Worm (Caenorhabditis elegans): ENCODE measurements around the gene lido-13.

DNA sequence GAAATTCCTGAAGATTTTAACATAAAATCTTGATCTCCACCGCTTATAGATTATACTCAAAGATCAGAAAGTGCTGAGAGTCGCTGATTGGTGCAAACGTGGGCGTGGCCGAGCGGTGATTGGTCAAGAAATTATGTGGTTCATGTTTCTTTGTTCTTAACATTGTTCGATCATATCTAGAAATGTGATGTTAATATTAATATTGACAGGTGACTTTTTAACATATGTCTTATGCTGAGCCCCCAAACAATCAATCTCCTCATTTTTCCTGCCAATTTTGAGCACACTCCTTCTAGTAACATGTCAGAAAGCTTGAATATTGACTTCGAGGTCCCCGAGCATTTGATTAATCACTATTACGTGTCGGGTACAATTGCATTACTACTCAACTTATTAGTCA is 10.1 kb downstream of the lido-13 start, which contains the start of gene sri-29:
- TF ChIP-seq ztf-23 (GFP tag; IDR thresholded peaks at IDR 0.05) (no peak), cog-1 (tag; optimal IDR thresholded peaks at IDR 0.05) (no peak), ref-1 (GFP tag; conservative IDR thresholded peaks at IDR 0.05) (no peak)

Data from whole organism, midembryonic.